Fruit fly (Drosophila melanogaster) whole organism, wandering third instar larva: ENCODE results near the gene CG7523.

Experiments
- CG32264 ChIP-seq: fragments of 200-800 bp; sonication (Bioruptor generic); optimal IDR thresholded peaks from 2 replicates; lab custom pipeline; 2016; ENCODE audit warnings: missing biosample characterization, missing genetic modification characterization
- CrebA ChIP-seq: fragments of 200-800 bp; sonication (Bioruptor generic); optimal IDR thresholded peaks from 2 replicates; lab custom pipeline; 2016; ENCODE audit warnings: missing biosample characterization, mild to moderate bottlenecking, missing genetic modification characterization, borderline replicate concordance
- GATAd ChIP-seq: sonication (Bioruptor generic); optimal IDR thresholded peaks from 2 replicates; lab custom pipeline; 2016; ENCODE audit warnings: missing biosample characterization, missing genetic modification characterization
- Hnf4 ChIP-seq: fragments of 200-800 bp; sonication (Bioruptor generic); optimal IDR thresholded peaks from 2 replicates; lab custom pipeline; 2016; ENCODE audit warnings: missing biosample characterization, mild to moderate bottlenecking, missing genetic modification characterization
- N ChIP-seq: fragments of >200 bp; optimal IDR thresholded peaks from 2 replicates; lab custom pipeline; 2018; ENCODE audit warnings: missing biosample characterization, missing external identifiers, missing genetic modification characterization
- OdsH ChIP-seq: fragments of 200-800 bp; sonication (Bioruptor generic); optimal IDR thresholded peaks from 2 replicates; lab custom pipeline; 2016; ENCODE audit warnings: missing biosample characterization, mild to moderate bottlenecking, missing genetic modification characterization
- Sp1 ChIP-seq: fragments of 200-800 bp; sonication (Bioruptor generic); optimal IDR thresholded peaks from 3 replicates; lab custom pipeline; 2019; ENCODE audit warnings: missing biosample characterization, mild to moderate bottlenecking, missing genetic modification characterization, moderate library complexity
- br ChIP-seq: fragments of 200-800 bp; sonication (Bioruptor generic); optimal IDR thresholded peaks from 2 replicates; lab custom pipeline; 2016; ENCODE audit warnings: missing biosample characterization, missing genetic modification characterization
- dsf ChIP-seq: sonication (Bioruptor generic); optimal IDR thresholded peaks from 2 replicates; lab custom pipeline; 2016; ENCODE audit warnings: missing biosample characterization, missing genetic modification characterization, borderline replicate concordance
- pan ChIP-seq: fragments of >200 bp; optimal IDR thresholded peaks from 2 replicates; lab custom pipeline; 2017
- psq ChIP-seq: fragments of 200-800 bp; sonication (Bioruptor generic); optimal IDR thresholded peaks from 3 replicates; lab custom pipeline; 2017; ENCODE audit warnings: missing biosample characterization, mild to moderate bottlenecking, missing genetic modification characterization, moderate library complexity
- sv ChIP-seq: fragments of 200-800 bp; sonication (Bioruptor generic); optimal IDR thresholded peaks from 3 replicates; lab custom pipeline; 2016; ENCODE audit warnings: missing biosample characterization, missing genetic modification characterization
- usp ChIP-seq: fragments of >200 bp; optimal IDR thresholded peaks from 2 replicates; lab custom pipeline; 2017; ENCODE audit warnings: missing biosample characterization, missing genetic modification characterization
- woc ChIP-seq: sonication (Bioruptor generic); optimal IDR thresholded peaks from 2 replicates; lab custom pipeline; 2016; ENCODE audit warnings: missing biosample characterization, mild to moderate bottlenecking, missing genetic modification characterization

DNA sequence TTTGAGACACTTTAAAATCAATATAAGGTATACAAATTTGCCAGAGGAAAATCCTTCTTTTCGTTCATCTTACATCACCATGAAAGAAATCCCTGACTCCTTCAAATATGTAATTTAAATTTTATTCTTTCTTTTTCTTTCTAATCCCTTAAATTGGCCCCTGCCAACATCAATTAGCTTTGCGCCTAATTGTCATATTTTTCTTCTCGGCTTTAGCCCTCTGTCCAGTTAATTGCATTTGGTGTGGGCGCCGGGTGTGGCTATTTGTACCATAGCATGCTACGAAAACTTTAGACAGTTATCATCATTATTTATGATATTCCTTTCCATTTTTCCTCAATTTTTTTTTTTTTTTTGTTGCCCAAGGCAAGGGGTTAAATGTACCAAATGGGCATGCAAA lies 40.3 kb downstream of the CG7523 start, which contains the start of gene CG43175:
- TF ChIP-seq psq (GFP tag; lab: Kevin White, UChicago): no peak
- TF ChIP-seq CrebA (GFP tag; lab: Kevin White, UChicago): no peak
- no peak for TF ChIP-seq Hnf4 (GFP tag; lab: Kevin White, UChicago)
- no peak for TF ChIP-seq pan (lab: Kevin White, UChicago)
- no peak for TF ChIP-seq dsf (GFP tag; lab: Kevin White, UChicago)
- no peak for TF ChIP-seq Sp1 (GFP tag; lab: Kevin White, UChicago)
- TF ChIP-seq OdsH (GFP tag; lab: Kevin White, UChicago): no peak
- TF ChIP-seq usp (GFP tag; lab: Kevin White, UChicago): no peak
- no peak for TF ChIP-seq woc (GFP tag; lab: Kevin White, UChicago)
- no peak for TF ChIP-seq GATAd (GFP tag; lab: Kevin White, UChicago)
- no peak for TF ChIP-seq N (GFP tag; lab: Kevin White, UChicago)
- no peak for TF ChIP-seq CG32264 (GFP tag; lab: Kevin White, UChicago)
- TF ChIP-seq br: no peak
- no peak for TF ChIP-seq sv (GFP tag; lab: Kevin White, UChicago)
